Fruit fly (Drosophila melanogaster) whole organism, embryonic: ENCODE data around the gene CG5715.

Source experiments
- B-H2 ChIP-seq: fragments of 200-800 bp; sonication (Bioruptor generic); optimal IDR thresholded peaks from 2 replicates; lab custom pipeline; 2018; ENCODE audit warnings: missing biosample characterization, mild to moderate bottlenecking, missing genetic modification characterization
- CG10267 ChIP-seq: fragments of 200-800 bp; sonication (Bioruptor generic); optimal IDR thresholded peaks from 2 replicates; lab custom pipeline; 2018; ENCODE audit warnings: missing biosample characterization, mild to moderate bottlenecking, missing genetic modification characterization, moderate library complexity
- CG10565 ChIP-seq: fragments of 200-800 bp; sonication (Bioruptor generic); optimal IDR thresholded peaks from 3 replicates; lab custom pipeline; 2016; ENCODE audit warnings: missing biosample characterization, mild to moderate bottlenecking, missing genetic modification characterization
- CG11247 ChIP-seq: fragments of 200-800 bp; sonication (Bioruptor generic); IDR thresholded peaks from 2 replicates; pipeline ENCODE4 v1.3.6; 2022; ENCODE audit warnings: missing biosample characterization, missing genetic modification characterization
- CG13123 ChIP-seq: fragments of 200-800 bp; sonication (Bioruptor generic); optimal IDR thresholded peaks from 2 replicates; lab custom pipeline; 2016; ENCODE audit warnings: missing biosample characterization, missing genetic modification characterization
- CG13296 ChIP-seq: fragments of 200-800 bp; sonication (Bioruptor generic); optimal IDR thresholded peaks from 3 replicates; lab custom pipeline; 2018; ENCODE audit warnings: missing biosample characterization, mild to moderate bottlenecking, missing genetic modification characterization
- CG15073 ChIP-seq: fragments of 200-800 bp; sonication (Bioruptor generic); optimal IDR thresholded peaks from 2 replicates; lab custom pipeline; 2016; ENCODE audit warnings: missing biosample characterization, missing genetic modification characterization
- CG17385 ChIP-seq: fragments of 200-800 bp; sonication (Bioruptor generic); optimal IDR thresholded peaks from 3 replicates; lab custom pipeline; 2018; ENCODE audit warnings: missing biosample characterization, mild to moderate bottlenecking, missing genetic modification characterization
- CG2129 ChIP-seq: fragments of 200-800 bp; sonication (Bioruptor generic); IDR thresholded peaks from 2 replicates; pipeline ENCODE4 v1.3.6; 2022; ENCODE audit warnings: missing biosample characterization, missing genetic modification characterization; ENCODE audit not compliant: partially characterized antibody
- CG31388 ChIP-seq: fragments of 200-800 bp; sonication (Bioruptor generic); optimal IDR thresholded peaks from 2 replicates; lab custom pipeline; 2016; ENCODE audit warnings: missing biosample characterization, missing genetic modification characterization
- CG3163 ChIP-seq: fragments of 200-800 bp; sonication (Bioruptor generic); optimal IDR thresholded peaks from 3 replicates; lab custom pipeline; 2016; ENCODE audit warnings: missing biosample characterization, missing genetic modification characterization
- CG4707 ChIP-seq: fragments of 200-800 bp; sonication (Bioruptor generic); optimal IDR thresholded peaks from 2 replicates; lab custom pipeline; 2018; ENCODE audit warnings: missing biosample characterization, mild to moderate bottlenecking, missing genetic modification characterization, moderate library complexity
- CG5953 ChIP-seq: fragments of 200-800 bp; sonication (Bioruptor generic); IDR thresholded peaks from 2 replicates; pipeline ENCODE4 v1.3.6; 2022; ENCODE audit warnings: missing biosample characterization, missing genetic modification characterization
- CG6683 ChIP-seq: fragments of 200-800 bp; sonication (Bioruptor generic); optimal IDR thresholded peaks from 2 replicates; lab custom pipeline; 2017; ENCODE audit warnings: missing biosample characterization, mild to moderate bottlenecking, missing genetic modification characterization, missing genetic modification reagents
- CG6791 ChIP-seq: fragments of 200-800 bp; sonication (Bioruptor generic); IDR thresholded peaks from 3 replicates; pipeline ENCODE4 v1.3.6; 2022; ENCODE audit warnings: missing biosample characterization, missing genetic modification characterization; ENCODE audit not compliant: partially characterized antibody
- CG8290 ChIP-seq, 3 experiments: fragments of 200-800 bp; sonication (Bioruptor generic); optimal IDR thresholded peaks; 2 replicates each; lab custom pipeline; 2016 to 2019; ENCODE audit warnings: missing biosample characterization in 3 of 3, missing genetic modification characterization in 3 of 3, mild to moderate bottlenecking in 2 of 3, moderate library complexity in 1 of 3
- CkIIα-i1 ChIP-seq: fragments of 200-800 bp; sonication (Bioruptor generic); IDR thresholded peaks from 2 replicates; pipeline ENCODE4 v1.3.6; 2022; ENCODE audit warnings: missing biosample characterization, missing genetic modification characterization
- D19B ChIP-seq: fragments of 200-800 bp; sonication (Bioruptor generic); optimal IDR thresholded peaks from 2 replicates; lab custom pipeline; 2017; ENCODE audit warnings: missing biosample characterization, mild to moderate bottlenecking, missing genetic modification characterization
- HHEX ChIP-seq: fragments of 200-800 bp; sonication (Bioruptor generic); optimal IDR thresholded peaks from 3 replicates; lab custom pipeline; 2017; ENCODE audit warnings: missing biosample characterization, mild to moderate bottlenecking, missing genetic modification characterization, missing genetic modification reagents
- HLH4C ChIP-seq: fragments of 200-800 bp; sonication (Bioruptor generic); IDR thresholded peaks from 3 replicates; pipeline ENCODE4 v1.3.6; 2022; ENCODE audit warnings: missing biosample characterization, missing genetic modification characterization; ENCODE audit not compliant: partially characterized antibody
- Jarid2 ChIP-seq: fragments of 200-800 bp; sonication (Bioruptor generic); optimal IDR thresholded peaks from 3 replicates; lab custom pipeline; 2017; ENCODE audit warnings: mild to moderate bottlenecking, missing biosample characterization, missing genetic modification reagents, missing genetic modification characterization
- Lhr ChIP-seq: fragments of 200-800 bp; sonication (Bioruptor generic); optimal IDR thresholded peaks from 3 replicates; lab custom pipeline; 2017; ENCODE audit warnings: mild to moderate bottlenecking, missing biosample characterization, missing genetic modification reagents, missing genetic modification characterization
- Max ChIP-seq: fragments of 200-800 bp; sonication (Bioruptor generic); optimal IDR thresholded peaks from 2 replicates; lab custom pipeline; 2016; ENCODE audit warnings: missing biosample characterization, mild to moderate bottlenecking, missing genetic modification characterization
- Myb ChIP-seq: fragments of 200-800 bp; sonication (Bioruptor generic); optimal IDR thresholded peaks from 2 replicates; lab custom pipeline; 2016; ENCODE audit warnings: missing biosample characterization, missing genetic modification characterization
- Poxn ChIP-seq: fragments of 200-800 bp; sonication (Bioruptor generic); IDR thresholded peaks from 2 replicates; pipeline ENCODE4 v1.3.6; 2022; ENCODE audit warnings: missing biosample characterization, missing genetic modification characterization
- Ptx1 ChIP-seq: fragments of 200-800 bp; sonication (Bioruptor generic); IDR thresholded peaks from 2 replicates; pipeline ENCODE4 v1.3.6; 2022; ENCODE audit warnings: missing biosample characterization, missing genetic modification characterization
- Side ChIP-seq: fragments of 200-800 bp; sonication (Bioruptor generic); optimal IDR thresholded peaks from 2 replicates; lab custom pipeline; 2016; ENCODE audit warnings: missing biosample characterization, missing genetic modification characterization
- Sox102F ChIP-seq: fragments of 200-800 bp; sonication (Bioruptor generic); optimal IDR thresholded peaks from 2 replicates; lab custom pipeline; 2018; ENCODE audit warnings: missing biosample characterization, mild to moderate bottlenecking, missing genetic modification characterization, moderate library complexity
- Sry-β ChIP-seq: fragments of 200-800 bp; sonication (Bioruptor generic); optimal IDR thresholded peaks from 2 replicates; lab custom pipeline; 2018; ENCODE audit warnings: missing biosample characterization, mild to moderate bottlenecking, missing genetic modification characterization, moderate library complexity
- Trl ChIP-seq, 3 experiments: fragments of >200 bp in 2 of 3; fragments of 200-800 bp in 1 of 3; sonication (Bioruptor generic) in 1 of 3; optimal IDR thresholded peaks; 2 replicates in 1 of 3; 3 replicates in 2 of 3; lab custom pipeline; 2016 to 2017; ENCODE audit warnings: missing biosample characterization in 1 of 3, missing genetic modification characterization in 1 of 3
- az2 ChIP-seq: fragments of 200-800 bp; sonication (Bioruptor generic); optimal IDR thresholded peaks from 3 replicates; lab custom pipeline; 2016; ENCODE audit warnings: missing biosample characterization, missing genetic modification characterization
- cad ChIP-seq: fragments of >200 bp; optimal IDR thresholded peaks from 2 replicates; lab custom pipeline; 2017; ENCODE audit warnings: missing biosample characterization, missing genetic modification characterization
- cato ChIP-seq: fragments of 200-800 bp; sonication (Bioruptor generic); optimal IDR thresholded peaks from 2 replicates; lab custom pipeline; 2016; ENCODE audit warnings: missing biosample characterization, missing genetic modification characterization, borderline replicate concordance
- crc ChIP-seq: fragments of 200-800 bp; sonication (Bioruptor generic); optimal IDR thresholded peaks from 2 replicates; lab custom pipeline; 2016; ENCODE audit warnings: missing biosample characterization, missing genetic modification characterization
- disco-r ChIP-seq: fragments of 200-800 bp; sonication (Bioruptor generic); optimal IDR thresholded peaks from 2 replicates; lab custom pipeline; 2016; ENCODE audit warnings: missing biosample characterization, missing genetic modification characterization
- knrl ChIP-seq: fragments of 200-800 bp; sonication (Bioruptor generic); IDR thresholded peaks from 3 replicates; pipeline ENCODE4 v1.3.6; 2022; ENCODE audit warnings: missing biosample characterization, missing genetic modification characterization; ENCODE audit not compliant: partially characterized antibody
- lmd ChIP-seq: fragments of 200-800 bp; sonication (Bioruptor generic); IDR thresholded peaks from 2 replicates; pipeline ENCODE4 v1.3.6; 2022; ENCODE audit warnings: missing biosample characterization, missing genetic modification characterization
- mam ChIP-seq: fragments of 200-800 bp; sonication (Bioruptor generic); optimal IDR thresholded peaks from 3 replicates; lab custom pipeline; 2016; ENCODE audit warnings: missing biosample characterization, missing genetic modification characterization
- nau ChIP-seq: fragments of 200-800 bp; sonication (Bioruptor generic); optimal IDR thresholded peaks from 3 replicates; lab custom pipeline; 2017; ENCODE audit warnings: missing biosample characterization, mild to moderate bottlenecking, missing genetic modification characterization, missing genetic modification reagents
- onecut ChIP-seq: fragments of 200-800 bp; sonication (Bioruptor generic); IDR thresholded peaks from 2 replicates; pipeline ENCODE4 v1.3.6; 2022; ENCODE audit warnings: missing biosample characterization, missing genetic modification characterization
- org-1 ChIP-seq: fragments of 200-800 bp; sonication (Bioruptor generic); optimal IDR thresholded peaks from 2 replicates; lab custom pipeline; 2017; ENCODE audit warnings: missing biosample characterization, missing genetic modification characterization
- psq ChIP-seq: fragments of 200-800 bp; sonication (Bioruptor generic); optimal IDR thresholded peaks from 2 replicates; lab custom pipeline; 2017; ENCODE audit warnings: missing biosample characterization, missing genetic modification characterization
- ro ChIP-seq: fragments of 200-800 bp; sonication (Bioruptor generic); IDR thresholded peaks from 2 replicates; pipeline ENCODE4 v1.3.6; 2022; ENCODE audit warnings: missing biosample characterization, missing genetic modification characterization
- scrt ChIP-seq: fragments of 200-800 bp; sonication (Bioruptor generic); optimal IDR thresholded peaks from 2 replicates; lab custom pipeline; 2018; ENCODE audit warnings: missing biosample characterization, mild to moderate bottlenecking, missing genetic modification characterization, moderate library complexity
- shn ChIP-seq: fragments of 200-800 bp; sonication (Bioruptor generic); optimal IDR thresholded peaks from 3 replicates; lab custom pipeline; 2016; ENCODE audit warnings: missing biosample characterization, missing genetic modification characterization
- sisA ChIP-seq: fragments of 200-800 bp; sonication (Bioruptor generic); IDR thresholded peaks from 2 replicates; pipeline ENCODE4 v1.3.6; 2022; ENCODE audit warnings: missing biosample characterization, missing genetic modification characterization
- so ChIP-seq: fragments of 200-800 bp; sonication (Bioruptor generic); IDR thresholded peaks from 3 replicates; pipeline ENCODE4 v1.3.6; 2022; ENCODE audit warnings: missing biosample characterization, missing genetic modification characterization
- ssp ChIP-seq: fragments of 200-800 bp; sonication (Bioruptor generic); IDR thresholded peaks from 2 replicates; pipeline ENCODE4 v1.3.6; 2022; ENCODE audit warnings: missing biosample characterization, missing genetic modification characterization
- zfh2 ChIP-seq: fragments of 200-800 bp; sonication (Bioruptor generic); optimal IDR thresholded peaks from 2 replicates; lab custom pipeline; 2016; ENCODE audit warnings: missing biosample characterization, missing genetic modification characterization

Gene CG5715

dm6 chr3R:24289768-24290349 lies 4.3 kb downstream of the CG5715 start, which contains the start of the genes CG34290 and Uck (continued):
- peak; percentile 70 for TF ChIP-seq HLH4C (GFP tag; lab: Robert Waterston, UW)
- TF ChIP-seq Sry-β (GFP tag; lab: Kevin White, UChicago) = peak; percentile 28
- peak; percentile 68 for TF ChIP-seq shn
- TF ChIP-seq mam (GFP tag; lab: Kevin White, UChicago) = peak; percentile 67
- TF ChIP-seq CG17385 (GFP tag; lab: Kevin White, UChicago) = peak; percentile 84
- TF ChIP-seq Max (GFP tag; lab: Kevin White, UChicago) = peak; percentile 69
- TF ChIP-seq Myb = peak; percentile 99
- TF ChIP-seq CG2129 (GFP tag; lab: Robert Waterston, UW) = peak; percentile 35
- TF ChIP-seq CG13123 (GFP tag; lab: Kevin White, UChicago) = peak; percentile 27
- TF ChIP-seq Side (GFP tag; lab: Kevin White, UChicago) = peak; percentile 89
- TF ChIP-seq zfh2 (GFP tag; lab: Kevin White, UChicago) = peak; percentile 43
- peak; percentile 48 for TF ChIP-seq psq
- peak; percentile 82 for TF ChIP-seq HHEX (GFP tag; lab: Kevin White, UChicago)
- peak; percentile 79 for TF ChIP-seq CG11247
- no peak for TF ChIP-seq CG15073
- peak; percentile 82 for TF ChIP-seq knrl
- peak; percentile 87 for TF ChIP-seq CG13296 (GFP tag; lab: Kevin White, UChicago)
- TF ChIP-seq crc = peak; percentile 69
- TF ChIP-seq sisA (GFP tag; lab: Robert Waterston, UW) = no peak
- no peak for TF ChIP-seq CkIIα-i1 (GFP tag; lab: Robert Waterston, UW)
- peak; percentile 58 for TF ChIP-seq Jarid2
- no peak for TF ChIP-seq CG31388 (GFP tag; lab: Kevin White, UChicago)
- TF ChIP-seq CG10565 (GFP tag; lab: Kevin White, UChicago) = no peak
- peak; percentile 38 for TF ChIP-seq Sox102F
- TF ChIP-seq ssp (GFP tag; lab: Robert Waterston, UW) = peak; percentile 38; the same call in 1 of the 2 replicates
- peak; percentile 71 for TF ChIP-seq CG10267 (tag; lab: Kevin White, UChicago)
- peak; percentile 63 for TF ChIP-seq org-1 (GFP tag; lab: Kevin White, UChicago)
- peak; percentile 48; the same call in 1 of the 2 replicates for TF ChIP-seq CG5953 (GFP tag; lab: Robert Waterston, UW)
- TF ChIP-seq cato (GFP tag; lab: Kevin White, UChicago) = no peak
- no peak for TF ChIP-seq cad
- peak; percentile 42 for TF ChIP-seq CG8290 (GFP tag; optimal IDR thresholded peaks at IDR 0.05; lab: Kevin White, UChicago)
- peak; percentile 41 to 89 for TF ChIP-seq CG8290 (tag; optimal IDR thresholded peaks at IDR 0.05; lab: Kevin White, UChicago)
- peak; percentile 68 for TF ChIP-seq CG3163 (GFP tag; lab: Kevin White, UChicago)
- TF ChIP-seq Ptx1 = peak; percentile 42; the same call in 1 of the 2 replicates
- TF ChIP-seq D19B (GFP tag; lab: Kevin White, UChicago) = peak; percentile 51
- peak; percentile 14 for TF ChIP-seq disco-r (GFP tag; lab: Kevin White, UChicago)
- TF ChIP-seq onecut = peak; percentile 74
- no peak for TF ChIP-seq Poxn (GFP tag; lab: Robert Waterston, UW)
- TF ChIP-seq CG6791 (GFP tag; lab: Robert Waterston, UW) = peak; percentile 83
- TF ChIP-seq CG6683 = peak; percentile 77
- peak; percentile 85 for TF ChIP-seq scrt (GFP tag; lab: Kevin White, UChicago)
- peak; percentile 63 for TF ChIP-seq lmd (GFP tag; lab: Robert Waterston, UW)
- TF ChIP-seq Lhr (GFP tag; lab: Kevin White, UChicago) = peak; percentile 82
- TF ChIP-seq CG4707 = peak; percentile 78
- peak; percentile 89 for TF ChIP-seq B-H2 (GFP tag; lab: Kevin White, UChicago)
- TF ChIP-seq Trl (optimal IDR thresholded peaks at IDR 0.05; lab: Kevin White, UChicago) = no peak
- peak; percentile 84 for TF ChIP-seq Trl (GFP tag; optimal IDR thresholded peaks at IDR 0.05; lab: Kevin White, UChicago)
- peak; percentile 8 for TF ChIP-seq az2
- peak; percentile 70; the same call in 1 of the 3 replicates for TF ChIP-seq so
- peak; percentile 86 for TF ChIP-seq nau (GFP tag; lab: Kevin White, UChicago)
- TF ChIP-seq ro = no peak
